Worm (Caenorhabditis elegans) whole organism, L1 larva: ENCODE results near the gene snu-66.

Experiments used
- alr-1 ChIP-seq: fragments of 200-800 bp; sonication (Bioruptor generic); optimal IDR thresholded peaks from 2 replicates; lab custom pipeline; 2018; ENCODE audit warnings: borderline replicate concordance, mild to moderate bottlenecking, missing genetic modification characterization, missing compliant biosample characterization
- tlp-1 ChIP-seq: fragments of 150-350 bp; optimal IDR thresholded peaks from 2 replicates; lab custom pipeline; 2014; ENCODE audit warnings: missing biosample characterization, missing genetic modification characterization
- unc-30 ChIP-seq: sonication (generic microtip); optimal IDR thresholded peaks from 2 replicates; lab custom pipeline; 2017; ENCODE audit warnings: missing biosample characterization, missing genetic modification characterization
- zag-1 ChIP-seq: fragments of 150-350 bp; optimal IDR thresholded peaks from 2 replicates; lab custom pipeline; 2014; ENCODE audit warnings: missing biosample characterization, missing genetic modification characterization

- TF ChIP-seq zag-1 (tag; lab: Kevin White, UChicago): no peak
- no peak for TF ChIP-seq tlp-1 (tag; lab: Kevin White, UChicago)
- no peak for TF ChIP-seq alr-1 (tag; lab: Kevin White, UChicago)
- no peak for TF ChIP-seq unc-30 (tag; lab: Kevin White, UChicago)
Measured at ce11 chrV:7600149-7600548, 24.7 kb upstream of the snu-66 start, which contains the start of gene C50E3.9.
